Fruit fly (Drosophila melanogaster): ENCODE measurements around the gene CG17032.

DNA sequence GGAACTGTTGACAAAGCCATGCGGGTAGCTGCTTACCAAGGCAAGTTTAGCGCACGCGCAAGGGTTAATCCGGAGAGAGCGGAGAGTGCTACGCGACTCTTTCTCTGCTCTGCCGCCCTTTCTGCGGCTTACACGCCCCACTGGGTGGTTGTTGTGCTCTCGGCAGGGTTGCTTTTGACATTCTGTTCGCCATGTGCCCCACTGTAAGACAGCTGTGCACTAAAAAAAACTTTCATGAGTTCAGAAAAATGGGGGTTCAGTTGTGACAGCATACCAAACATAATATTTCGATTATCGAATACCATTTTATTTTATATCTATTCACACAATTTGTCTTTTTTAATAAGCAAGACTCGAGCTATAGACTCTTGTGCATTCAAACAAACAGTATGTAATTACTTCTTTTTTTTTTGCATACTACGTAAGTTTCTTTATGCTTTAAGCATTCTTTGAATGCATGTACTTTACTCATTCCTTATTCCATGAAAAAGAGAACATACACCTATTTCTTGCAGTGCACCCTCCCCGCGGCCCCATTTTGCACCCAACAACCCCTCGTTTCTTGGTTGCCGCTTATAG lies 37.5 kb upstream of the CG17032 start:
- TF ChIP-seq psq (GFP tag; optimal IDR thresholded peaks at IDR 0.05) (no peak), Myc (optimal IDR thresholded peaks at IDR 0.05) (no peak), usp (GFP tag; optimal IDR thresholded peaks at IDR 0.05) (no peak), br (GFP tag; optimal IDR thresholded peaks at IDR 0.05) (no peak), Hnf4 (GFP tag; optimal IDR thresholded peaks at IDR 0.05) (no peak), GATAd (GFP tag; optimal IDR thresholded peaks at IDR 0.05) (no peak), Hr83 (GFP tag; optimal IDR thresholded peaks at IDR 0.05; ENCODE audit: poor library complexity, severe bottlenecking) (no peak)
